Fruit fly (Drosophila melanogaster) whole organism, embryonic: Measurements from ENCODE around the gene BNIP3.
A peak's percentile ranks its signal among the peaks of the same experiment; 100 is the strongest.

Experiments used
- Adf1 ChIP-seq: fragments of 200-800 bp; sonication (Bioruptor generic); IDR thresholded peaks from 2 replicates; pipeline ENCODE4 v1.3.6; 2022; ENCODE audit warnings: missing biosample characterization, missing genetic modification characterization
- Aef1 ChIP-seq: fragments of 200-800 bp; sonication (Bioruptor generic); IDR thresholded peaks from 3 replicates; pipeline ENCODE4 v1.3.6; 2022; ENCODE audit warnings: missing biosample characterization, missing genetic modification characterization
- Atf3 ChIP-seq: fragments of 200-800 bp; sonication (Bioruptor generic); optimal IDR thresholded peaks from 3 replicates; lab custom pipeline; 2016; ENCODE audit warnings: missing biosample characterization, missing genetic modification characterization
- CG10147 ChIP-seq: fragments of 200-800 bp; sonication (Bioruptor generic); optimal IDR thresholded peaks from 2 replicates; lab custom pipeline; 2019; ENCODE audit warnings: missing biosample characterization, mild to moderate bottlenecking, missing genetic modification characterization, moderate library complexity
- CG10366 ChIP-seq: fragments of 200-800 bp; sonication (Bioruptor generic); IDR thresholded peaks from 2 replicates; pipeline ENCODE4 v1.3.6; 2022; ENCODE audit warnings: missing biosample characterization, missing genetic modification characterization
- CG11093 ChIP-seq: fragments of 200-800 bp; sonication (Bioruptor generic); IDR thresholded peaks from 3 replicates; pipeline ENCODE4 v1.3.6; 2022; ENCODE audit warnings: missing biosample characterization, missing genetic modification characterization
- CG11398 ChIP-seq: fragments of 200-800 bp; sonication (Bioruptor generic); optimal IDR thresholded peaks from 2 replicates; lab custom pipeline; 2016; ENCODE audit warnings: missing biosample characterization, missing genetic modification characterization
- CG11504 ChIP-seq: fragments of 200-800 bp; sonication (Bioruptor generic); optimal IDR thresholded peaks from 3 replicates; lab custom pipeline; 2019; ENCODE audit warnings: missing biosample characterization, mild to moderate bottlenecking, missing genetic modification characterization, moderate library complexity
- CG12299 ChIP-seq: fragments of 200-800 bp; sonication (Bioruptor generic); optimal IDR thresholded peaks from 2 replicates; lab custom pipeline; 2018; ENCODE audit warnings: missing biosample characterization, mild to moderate bottlenecking, missing genetic modification characterization
- CG14441 ChIP-seq: fragments of 200-800 bp; sonication (Bioruptor generic); IDR thresholded peaks from 2 replicates; pipeline ENCODE4 v1.3.6; 2022; ENCODE audit warnings: missing biosample characterization, missing genetic modification characterization
- CG1603 ChIP-seq: fragments of 200-800 bp; sonication (Bioruptor generic); optimal IDR thresholded peaks from 2 replicates; lab custom pipeline; 2019; ENCODE audit warnings: missing biosample characterization, mild to moderate bottlenecking, missing genetic modification characterization, moderate library complexity
- CG2202 ChIP-seq: fragments of 200-800 bp; sonication (Bioruptor generic); optimal IDR thresholded peaks from 2 replicates; lab custom pipeline; 2018; ENCODE audit warnings: missing biosample characterization, mild to moderate bottlenecking, missing genetic modification characterization
- CG2712 ChIP-seq: fragments of 200-800 bp; optimal IDR thresholded peaks from 3 replicates; lab custom pipeline; 2019; ENCODE audit warnings: missing biosample characterization, mild to moderate bottlenecking, missing genetic modification characterization, moderate library complexity
- CG31365 ChIP-seq: fragments of 200-800 bp; sonication (Bioruptor generic); optimal IDR thresholded peaks from 2 replicates; lab custom pipeline; 2018; ENCODE audit warnings: missing biosample characterization, mild to moderate bottlenecking, missing genetic modification characterization
- CG31441 ChIP-seq: fragments of 200-800 bp; sonication (Bioruptor generic); IDR thresholded peaks from 2 replicates; pipeline ENCODE4 v1.3.6; 2022; ENCODE audit warnings: missing biosample characterization, missing genetic modification characterization
- CG3726 ChIP-seq: fragments of 200-800 bp; sonication (Bioruptor generic); IDR thresholded peaks from 3 replicates; pipeline ENCODE4, ENCODE4 v1.3.6; 2022; ENCODE audit warnings: missing biosample characterization, missing genetic modification characterization
- CG3995 ChIP-seq: fragments of 200-800 bp; sonication (Bioruptor generic); optimal IDR thresholded peaks from 3 replicates; lab custom pipeline; 2016; ENCODE audit warnings: missing biosample characterization, missing genetic modification characterization
- CG43689 ChIP-seq: fragments of 200-800 bp; sonication (Bioruptor generic); IDR thresholded peaks from 2 replicates; pipeline ENCODE4 v1.3.6; 2022; ENCODE audit warnings: missing biosample characterization, missing genetic modification characterization
- CG6791 ChIP-seq: fragments of 200-800 bp; sonication (Bioruptor generic); IDR thresholded peaks from 3 replicates; pipeline ENCODE4 v1.3.6; 2022; ENCODE audit warnings: missing biosample characterization, missing genetic modification characterization; ENCODE audit not compliant: partially characterized antibody
- CG7745 ChIP-seq: fragments of 200-800 bp; sonication (Bioruptor generic); optimal IDR thresholded peaks from 2 replicates; lab custom pipeline; 2018; ENCODE audit warnings: missing biosample characterization, mild to moderate bottlenecking, missing genetic modification characterization, moderate library complexity
- CG8924 ChIP-seq: fragments of 200-800 bp; optimal IDR thresholded peaks from 3 replicates; lab custom pipeline; 2019; ENCODE audit warnings: missing biosample characterization, mild to moderate bottlenecking, missing genetic modification characterization, moderate library complexity
- Ets65A ChIP-seq: fragments of 200-800 bp; sonication (Bioruptor generic); peaks from one replicate; lab custom pipeline; 2016; ENCODE audit warnings: missing biosample characterization, missing genetic modification characterization
- Hand ChIP-seq: fragments of 200-800 bp; sonication (Bioruptor generic); optimal IDR thresholded peaks from 2 replicates; lab custom pipeline; 2017; ENCODE audit warnings: mild to moderate bottlenecking, missing biosample characterization, missing genetic modification reagents, missing genetic modification characterization
- Hmx ChIP-seq: fragments of 200-800 bp; sonication (Bioruptor generic); optimal IDR thresholded peaks from 2 replicates; lab custom pipeline; 2016; ENCODE audit warnings: missing biosample characterization, missing genetic modification characterization
- Mad ChIP-seq: fragments of 200-800 bp; sonication (Bioruptor generic); optimal IDR thresholded peaks from 2 replicates; lab custom pipeline; 2016; ENCODE audit warnings: missing biosample characterization, missing genetic modification characterization
- Opbp ChIP-seq: fragments of 200-800 bp; sonication (Bioruptor generic); IDR thresholded peaks from 3 replicates; pipeline ENCODE4 v1.3.6; 2022; ENCODE audit warnings: missing biosample characterization, missing genetic modification characterization; ENCODE audit not compliant: partially characterized antibody
- Xbp1 ChIP-seq: fragments of 200-800 bp; sonication (Bioruptor generic); optimal IDR thresholded peaks from 3 replicates; lab custom pipeline; 2016; ENCODE audit warnings: missing biosample characterization, mild to moderate bottlenecking, missing genetic modification characterization
- ara ChIP-seq: fragments of 200-800 bp; sonication (Bioruptor generic); IDR thresholded peaks from 2 replicates; pipeline ENCODE4 v1.3.6; 2022; ENCODE audit warnings: missing biosample characterization, missing genetic modification characterization
- br ChIP-seq: fragments of >200 bp; optimal IDR thresholded peaks from 2 replicates; lab custom pipeline; 2017
- corto ChIP-seq: fragments of 200-800 bp; sonication (Bioruptor generic); optimal IDR thresholded peaks from 2 replicates; lab custom pipeline; 2016; ENCODE audit warnings: missing biosample characterization, mild to moderate bottlenecking, missing genetic modification characterization, moderate library complexity
- crc ChIP-seq: fragments of 200-800 bp; sonication (Bioruptor generic); optimal IDR thresholded peaks from 2 replicates; lab custom pipeline; 2016; ENCODE audit warnings: missing biosample characterization, missing genetic modification characterization
- dan ChIP-seq: fragments of 200-800 bp; sonication (Bioruptor generic); IDR thresholded peaks from 2 replicates; pipeline ENCODE4 v1.3.6; 2022; ENCODE audit warnings: missing biosample characterization, missing genetic modification characterization
- dysf ChIP-seq: fragments of 200-800 bp; sonication (Bioruptor generic); IDR thresholded peaks from 3 replicates; pipeline ENCODE4 v1.3.6; 2022; ENCODE audit warnings: missing biosample characterization, missing genetic modification characterization
- esg ChIP-seq: fragments of 200-800 bp; sonication (Bioruptor generic); conservative IDR thresholded peaks from 2 replicates; pipeline ENCODE4 v1.3.6; 2022; ENCODE audit warnings: missing biosample characterization, missing genetic modification characterization
- fd102C ChIP-seq: fragments of 200-800 bp; sonication (Bioruptor generic); optimal IDR thresholded peaks from 2 replicates; lab custom pipeline; 2018; ENCODE audit warnings: missing biosample characterization, mild to moderate bottlenecking, missing genetic modification characterization, moderate library complexity
- fd64A ChIP-seq: fragments of 200-800 bp; sonication (Bioruptor generic); optimal IDR thresholded peaks from 3 replicates; lab custom pipeline; 2018; ENCODE audit warnings: missing biosample characterization, mild to moderate bottlenecking, missing genetic modification characterization
- fd96Cb ChIP-seq: fragments of 200-800 bp; sonication (Bioruptor generic); optimal IDR thresholded peaks from 2 replicates; lab custom pipeline; 2018; ENCODE audit warnings: missing biosample characterization, mild to moderate bottlenecking, missing genetic modification characterization, moderate library complexity
- gro ChIP-seq: fragments of 200-800 bp; sonication (Bioruptor generic); optimal IDR thresholded peaks from 2 replicates; lab custom pipeline; 2016; ENCODE audit warnings: missing biosample characterization, missing genetic modification characterization
- ham ChIP-seq: fragments of 200-800 bp; sonication (Bioruptor generic); IDR thresholded peaks from 2 replicates; pipeline ENCODE4 v1.3.6; 2022; ENCODE audit warnings: missing biosample characterization, missing genetic modification characterization
- kay ChIP-seq: fragments of 200-800 bp; sonication (Bioruptor generic); optimal IDR thresholded peaks from 2 replicates; lab custom pipeline; 2016; ENCODE audit warnings: missing biosample characterization, missing genetic modification characterization
- knrl ChIP-seq: fragments of 200-800 bp; sonication (Bioruptor generic); IDR thresholded peaks from 3 replicates; pipeline ENCODE4 v1.3.6; 2022; ENCODE audit warnings: missing biosample characterization, missing genetic modification characterization; ENCODE audit not compliant: partially characterized antibody
- luna ChIP-seq: fragments of 200-800 bp; sonication (Bioruptor generic); optimal IDR thresholded peaks from 2 replicates; lab custom pipeline; 2016; ENCODE audit warnings: missing biosample characterization, missing genetic modification characterization
- nom ChIP-seq: fragments of 200-800 bp; sonication (Bioruptor generic); optimal IDR thresholded peaks from 2 replicates; lab custom pipeline; 2017; ENCODE audit warnings: missing biosample characterization, missing genetic modification characterization, mild to moderate bottlenecking, moderate library complexity, missing genetic modification reagents
- org-1 ChIP-seq: fragments of 200-800 bp; sonication (Bioruptor generic); optimal IDR thresholded peaks from 2 replicates; lab custom pipeline; 2017; ENCODE audit warnings: missing biosample characterization, missing genetic modification characterization
- pita ChIP-seq: fragments of 200-800 bp; sonication (Bioruptor generic); optimal IDR thresholded peaks from 2 replicates; lab custom pipeline; 2017; ENCODE audit warnings: missing biosample characterization, mild to moderate bottlenecking, missing genetic modification characterization
- psq ChIP-seq: fragments of 200-800 bp; sonication (Bioruptor generic); optimal IDR thresholded peaks from 2 replicates; lab custom pipeline; 2017; ENCODE audit warnings: missing biosample characterization, missing genetic modification characterization
- sim ChIP-seq: fragments of 200-800 bp; sonication (Bioruptor generic); IDR thresholded peaks from 2 replicates; pipeline ENCODE4 v1.3.6; 2022; ENCODE audit warnings: missing biosample characterization, missing genetic modification characterization
- sqz ChIP-seq: fragments of 200-800 bp; sonication (Bioruptor generic); optimal IDR thresholded peaks from 3 replicates; lab custom pipeline; 2018; ENCODE audit warnings: missing biosample characterization, mild to moderate bottlenecking, missing genetic modification characterization
- stwl ChIP-seq: fragments of 200-800 bp; sonication (Bioruptor generic); optimal IDR thresholded peaks from 3 replicates; lab custom pipeline; 2018; ENCODE audit warnings: missing biosample characterization, mild to moderate bottlenecking, missing genetic modification characterization, moderate library complexity
- ttk ChIP-seq: fragments of 200-800 bp; sonication (Bioruptor generic); IDR thresholded peaks from 2 replicates; pipeline ENCODE4 v2.1.2; 2022; ENCODE audit warnings: missing biosample characterization, missing genetic modification characterization
- zfh1 ChIP-seq: fragments of 200-800 bp; sonication (Bioruptor generic); IDR thresholded peaks from 3 replicates; pipeline ENCODE4 v1.3.6; 2022; ENCODE audit warnings: missing biosample characterization, missing genetic modification characterization

The BNIP3 gene

DNA sequence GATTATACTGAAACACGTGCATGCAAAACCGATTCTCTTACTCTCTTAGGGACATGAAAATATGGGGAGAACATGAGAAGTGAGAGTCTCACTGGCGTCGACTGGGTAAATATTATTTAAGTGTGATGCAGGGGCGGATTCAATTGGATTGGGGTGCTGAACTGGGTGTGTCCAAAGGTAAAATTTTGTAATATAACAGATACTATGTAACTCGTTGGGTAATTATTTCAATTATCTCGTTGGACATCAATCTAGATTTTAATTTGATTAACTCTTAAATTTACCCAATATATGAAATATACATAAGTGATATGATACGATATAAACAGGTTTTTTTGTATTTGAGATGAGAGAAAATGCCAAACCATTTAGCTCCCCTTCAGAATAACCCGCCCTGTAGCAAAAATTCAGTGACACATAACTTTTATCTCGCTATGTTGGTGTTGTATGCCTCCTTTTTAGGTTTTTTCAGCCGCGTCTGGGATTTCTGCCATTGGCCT lies 11.0 kb downstream of the BNIP3 start (continued):
- TF ChIP-seq esg (GFP tag; lab: Robert Waterston, UW) (peak; percentile 91), CG31365 (tag; lab: Kevin White, UChicago) (peak; percentile 78), Hmx (peak; percentile 87), CG7745 (tag; lab: Kevin White, UChicago) (no peak), Hand (GFP tag; lab: Kevin White, UChicago) (peak; percentile 89), Ets65A (GFP tag; lab: Kevin White, UChicago) (peak; percentile 99), ham (GFP tag; lab: Robert Waterston, UW) (peak; percentile 79; the same call in 1 of the 2 replicates), CG31441 (GFP tag; lab: Robert Waterston, UW) (peak; percentile 87), fd64A (GFP tag; lab: Kevin White, UChicago) (peak; percentile 58), CG11093 (peak; percentile 91), CG6791 (GFP tag; lab: Robert Waterston, UW) (0 out of 3 replicates have a peak, but pooled peaks have one; percentile 51), Opbp (GFP tag; lab: Robert Waterston, UW) (peak; percentile 69; the same call in 2 of the 3 replicates), CG11504 (peak; percentile 93), luna (GFP tag; lab: Kevin White, UChicago) (peak; percentile 92), sqz (GFP tag; lab: Kevin White, UChicago) (peak; percentile 65), knrl (GFP tag; lab: Robert Waterston, UW) (peak; percentile 63; the same call in 2 of the 3 replicates), CG12299 (tag; lab: Kevin White, UChicago) (peak; percentile 77), zfh1 (peak; percentile 92), fd102C (GFP tag; lab: Kevin White, UChicago) (no peak), org-1 (GFP tag; lab: Kevin White, UChicago) (peak; percentile 89), Adf1 (peak; percentile 82), Atf3 (GFP tag; lab: Kevin White, UChicago) (peak; percentile 81), CG2712 (tag; lab: Kevin White, UChicago) (peak; percentile 89), nom (GFP tag; lab: Kevin White, UChicago) (peak; percentile 85), Aef1 (GFP tag; lab: Robert Waterston, UW) (peak; percentile 93), dan (GFP tag; lab: Robert Waterston, UW) (peak; percentile 78), CG10366 (GFP tag; lab: Robert Waterston, UW) (peak; percentile 87), Mad (GFP tag; lab: Kevin White, UChicago) (peak; percentile 90), CG43689 (GFP tag; lab: Robert Waterston, UW) (peak; percentile 36; the same call in 1 of the 2 replicates), Xbp1 (peak; percentile 93), fd96Cb (tag; lab: Kevin White, UChicago) (peak; percentile 91), br (lab: Kevin White, UChicago) (no peak), corto (peak; percentile 31), CG3995 (GFP tag; lab: Kevin White, UChicago) (peak; percentile 79), CG1603 (tag; lab: Kevin White, UChicago) (peak; percentile 80), psq (GFP tag; lab: Kevin White, UChicago) (peak; percentile 57), kay (GFP tag; lab: Kevin White, UChicago) (peak; percentile 95), sim (GFP tag; lab: Robert Waterston, UW) (peak; percentile 64; the same call in 1 of the 2 replicates), pita (GFP tag; lab: Kevin White, UChicago) (no peak), ttk (peak; percentile 89; the same call in 1 of the 2 replicates), CG8924 (tag; lab: Kevin White, UChicago) (peak; percentile 89), CG3726 (no peak), crc (GFP tag; lab: Kevin White, UChicago) (peak; percentile 92), CG2202 (tag; lab: Kevin White, UChicago) (peak; percentile 60), dysf (peak; percentile 97), stwl (tag; lab: Kevin White, UChicago) (no peak), CG11398 (GFP tag; lab: Kevin White, UChicago) (peak; percentile 83), CG10147 (peak; percentile 97), CG14441 (GFP tag; lab: Robert Waterston, UW) (peak; percentile 4), ara (GFP tag; lab: Robert Waterston, UW) (peak; percentile 84), gro (peak; percentile 94)
